Worm (Caenorhabditis elegans): ENCODE measurements around the gene T14G10.8.

The T14G10.8 gene

DNA sequence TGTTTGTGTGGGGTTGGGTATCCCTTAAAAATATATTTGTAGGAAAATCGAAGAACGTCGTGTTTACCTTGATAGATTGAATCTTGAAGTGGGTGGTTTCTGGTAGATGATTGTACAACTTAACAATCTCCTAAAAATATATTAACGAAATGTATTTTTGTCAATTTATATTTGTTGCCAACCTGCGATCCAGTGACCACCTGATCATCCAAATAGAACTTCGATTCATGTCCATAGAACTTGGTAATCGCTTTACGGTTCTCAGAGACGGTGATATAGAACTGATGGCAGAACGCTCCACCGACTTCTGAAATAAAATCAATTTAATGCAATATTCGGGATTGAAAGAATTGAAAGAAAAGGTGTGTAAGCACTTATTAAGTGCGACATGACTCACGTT is 18.3 kb downstream of the T14G10.8 start:
- TF ChIP-seq elt-1 (tag; optimal IDR thresholded peaks at IDR 0.05): no peak
- no peak for TF ChIP-seq pha-4 (tag; optimal IDR thresholded peaks at IDR 0.05)
- TF ChIP-seq ceh-16 (tag; optimal IDR thresholded peaks at IDR 0.05): no peak
- no peak for TF ChIP-seq ceh-82 (tag; optimal IDR thresholded peaks at IDR 0.05)
- TF ChIP-seq nhr-23 (tag; optimal IDR thresholded peaks at IDR 0.05): no peak
- TF ChIP-seq skn-1 (tag; optimal IDR thresholded peaks at IDR 0.05): no peak

DNA sequence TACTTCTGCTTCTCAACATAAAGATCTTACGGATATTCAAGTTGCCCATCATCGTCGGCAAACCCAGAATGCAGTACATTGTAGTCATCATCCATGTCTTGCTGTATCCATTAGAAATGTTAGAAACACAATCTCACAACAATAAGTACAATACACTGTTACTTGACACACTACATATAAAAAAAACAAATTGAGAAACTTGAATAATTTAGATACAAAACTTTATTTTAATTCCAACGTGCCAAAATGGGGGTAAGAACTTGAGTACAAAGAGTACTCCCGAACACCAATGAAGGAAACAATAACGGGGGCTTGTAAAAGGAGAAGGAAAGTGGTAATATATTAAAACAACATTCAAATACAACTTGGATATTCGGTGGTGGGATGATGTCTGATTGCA is 20.2 kb downstream of the T14G10.8 start, which contains the start of gene ctf-18:
Gene ctf-18, minus strand, starts transcription at position 101 of the 400 bp plus-strand sequence.
- TF ChIP-seq egl-5 (tag; optimal IDR thresholded peaks at IDR 0.05) (no peak), ceh-9 (tag; optimal IDR thresholded peaks at IDR 0.05) (no peak), egl-27 (tag; optimal IDR thresholded peaks at IDR 0.05) (no peak), ztf-11 (tag; optimal IDR thresholded peaks at IDR 0.05) (no peak), snpc-4 (tag; optimal IDR thresholded peaks at IDR 0.05) (no peak), elt-3 (tag; optimal IDR thresholded peaks at IDR 0.05) (no peak), ceh-16 (tag; optimal IDR thresholded peaks at IDR 0.05) (no peak), aly-2 (tag; optimal IDR thresholded peaks at IDR 0.05) (no peak), skn-1 (tag; optimal IDR thresholded peaks at IDR 0.05) (no peak), R02D3.7 (tag; optimal IDR thresholded peaks at IDR 0.05) (no peak), ztf-4 (tag; optimal IDR thresholded peaks at IDR 0.05) (no peak), nhr-25 (tag; optimal IDR thresholded peaks at IDR 0.05) (no peak)

DNA sequence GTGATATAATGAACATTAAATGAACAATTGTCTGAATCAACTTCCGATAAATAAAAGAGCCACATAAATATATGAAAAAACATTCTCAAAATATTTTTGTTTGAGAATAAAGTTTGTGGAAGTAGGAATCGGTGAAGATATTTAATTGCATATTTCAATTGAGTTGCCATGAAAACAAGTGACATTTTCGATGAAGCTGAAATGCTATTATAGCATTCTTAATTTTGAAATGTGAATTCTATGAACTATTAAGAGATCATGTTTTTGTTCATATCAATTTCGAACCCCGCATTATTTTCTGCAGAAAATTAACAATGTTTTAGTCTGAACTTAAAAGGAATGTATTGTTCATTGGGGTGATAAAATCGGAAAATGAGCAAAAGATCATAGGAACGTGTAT is 24.6 kb downstream of the T14G10.8 start, which contains the start of gene irld-21:
Gene irld-21, minus strand, starts transcription at position 101 of the 400 bp plus-strand sequence.
- TF ChIP-seq daf-12 (tag; optimal IDR thresholded peaks at IDR 0.05): no peak
- no peak for TF ChIP-seq ama-1 (optimal IDR thresholded peaks at IDR 0.05)
- no peak for TF ChIP-seq mdl-1 (tag; optimal IDR thresholded peaks at IDR 0.05)
- TF ChIP-seq elt-3 (tag; optimal IDR thresholded peaks at IDR 0.05): no peak
- no peak for TF ChIP-seq tbx-2 (tag; optimal IDR thresholded peaks at IDR 0.05)
- TF ChIP-seq fos-1 (tag; optimal IDR thresholded peaks at IDR 0.05): no peak
- TF ChIP-seq fkh-2 (tag; optimal IDR thresholded peaks at IDR 0.05): no peak
- no peak for TF ChIP-seq eor-1 (tag; optimal IDR thresholded peaks at IDR 0.05)
- no peak for TF ChIP-seq ztf-11 (tag; optimal IDR thresholded peaks at IDR 0.05)
- TF ChIP-seq nhr-77 (tag; optimal IDR thresholded peaks at IDR 0.05): no peak
- no peak for TF ChIP-seq egl-5 (tag; optimal IDR thresholded peaks at IDR 0.05)
- no peak for TF ChIP-seq ceh-9 (tag; optimal IDR thresholded peaks at IDR 0.05)
- no peak for TF ChIP-seq lin-39 (tag; optimal IDR thresholded peaks at IDR 0.05)
- no peak for TF ChIP-seq ceh-28 (tag; optimal IDR thresholded peaks at IDR 0.05)
- TF ChIP-seq pha-4 (tag; optimal IDR thresholded peaks at IDR 0.05): no peak
- no peak for TF ChIP-seq unc-39 (tag; optimal IDR thresholded peaks at IDR 0.05)
- no peak for TF ChIP-seq nhr-76 (tag; optimal IDR thresholded peaks at IDR 0.05)
- TF ChIP-seq ZK546.5 (tag; optimal IDR thresholded peaks at IDR 0.05): no peak

DNA sequence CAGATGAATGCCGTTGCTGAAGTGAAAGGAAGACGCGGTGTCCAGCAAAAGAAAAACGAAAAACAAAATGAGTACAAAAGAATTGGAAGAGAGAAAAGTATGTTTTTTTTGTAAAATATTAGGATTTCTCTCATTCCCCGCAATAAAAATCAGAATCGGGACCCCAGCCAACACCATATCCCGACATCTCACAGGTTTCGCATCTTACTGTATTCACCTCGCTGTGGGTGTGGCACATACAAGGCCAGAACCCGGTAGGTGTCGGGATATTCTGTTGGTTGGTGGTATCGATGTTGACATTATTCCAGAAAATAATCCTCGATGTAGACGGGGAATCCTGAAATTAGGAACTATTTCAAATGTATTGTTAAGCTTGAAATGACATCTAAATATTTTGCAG is 30.0 kb downstream of the T14G10.8 start:
- TF ChIP-seq lin-39 (tag; optimal IDR thresholded peaks at IDR 0.05): no peak
- TF ChIP-seq egl-5 (tag; optimal IDR thresholded peaks at IDR 0.05): no peak
- TF ChIP-seq ZK546.5 (tag; optimal IDR thresholded peaks at IDR 0.05): no peak
- TF ChIP-seq ztf-11 (tag; optimal IDR thresholded peaks at IDR 0.05): no peak
- TF ChIP-seq nhr-12 (tag; optimal IDR thresholded peaks at IDR 0.05): no peak
- TF ChIP-seq nhr-76 (tag; optimal IDR thresholded peaks at IDR 0.05): no peak
- no peak for TF ChIP-seq mml-1 (tag; optimal IDR thresholded peaks at IDR 0.05)
- TF ChIP-seq pha-4 (tag; optimal IDR thresholded peaks at IDR 0.05): no peak
- TF ChIP-seq mdl-1 (tag; optimal IDR thresholded peaks at IDR 0.05): no peak
- no peak for TF ChIP-seq ztf-4 (tag; optimal IDR thresholded peaks at IDR 0.05)
- TF ChIP-seq nfya-1 (tag; optimal IDR thresholded peaks at IDR 0.05; ENCODE audit: insufficient read depth): no peak
- no peak for TF ChIP-seq aly-2 (tag; optimal IDR thresholded peaks at IDR 0.05)
- no peak for TF ChIP-seq R02D3.7 (tag; optimal IDR thresholded peaks at IDR 0.05)
- TF ChIP-seq eor-1 (tag; optimal IDR thresholded peaks at IDR 0.05): no peak
- TF ChIP-seq elt-3 (tag; optimal IDR thresholded peaks at IDR 0.05): no peak
- TF ChIP-seq lsy-12 (tag; optimal IDR thresholded peaks at IDR 0.05): no peak

DNA sequence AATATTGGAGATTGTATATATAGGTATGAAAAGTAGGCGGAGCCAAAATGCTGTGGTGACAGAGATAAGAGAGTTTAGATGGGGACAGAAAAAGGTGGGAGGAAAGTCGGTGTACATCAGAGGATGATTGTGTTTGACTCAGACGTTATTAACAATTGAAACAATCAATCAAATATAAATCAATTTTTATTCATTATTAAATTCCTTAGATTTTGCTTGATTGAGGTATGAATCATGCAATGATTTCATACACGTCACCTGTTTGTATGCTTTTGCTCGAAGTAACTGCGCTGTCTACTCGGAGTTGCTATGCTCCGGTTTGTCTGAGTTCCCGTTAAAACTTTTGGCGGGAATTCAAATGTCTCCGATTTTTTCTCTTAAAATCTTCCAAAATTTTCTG is 31.6 kb downstream of the T14G10.8 start, which contains the start of gene C04G2.10:
Gene C04G2.10, plus strand, starts transcription at position 301 of the 400 bp plus-strand sequence.
- no peak for TF ChIP-seq zag-1 (tag; optimal IDR thresholded peaks at IDR 0.05)
- TF ChIP-seq jun-1 (tag; optimal IDR thresholded peaks at IDR 0.05): no peak
- TF ChIP-seq nhr-11 (tag; optimal IDR thresholded peaks at IDR 0.05): no peak
- TF ChIP-seq mml-1 (tag; optimal IDR thresholded peaks at IDR 0.05): no peak
- no peak for TF ChIP-seq nhr-76 (tag; optimal IDR thresholded peaks at IDR 0.05)
- TF ChIP-seq fkh-10 (GFP tag; optimal IDR thresholded peaks at IDR 0.05): no peak
- no peak for TF ChIP-seq nhr-25 (tag; optimal IDR thresholded peaks at IDR 0.05)
- no peak for TF ChIP-seq elt-2 (tag; optimal IDR thresholded peaks at IDR 0.05)
- TF ChIP-seq ceh-16 (tag; optimal IDR thresholded peaks at IDR 0.05): no peak
- no peak for TF ChIP-seq pha-4 (tag; optimal IDR thresholded peaks at IDR 0.05)
- TF ChIP-seq nhr-43 (tag; optimal IDR thresholded peaks at IDR 0.05; ENCODE audit: poor library complexity, severe bottlenecking): no peak
- TF ChIP-seq elt-1 (tag; optimal IDR thresholded peaks at IDR 0.05): no peak
- TF ChIP-seq egl-5 (tag; optimal IDR thresholded peaks at IDR 0.05): no peak
- no peak for TF ChIP-seq aly-2 (tag; optimal IDR thresholded peaks at IDR 0.05)
- TF ChIP-seq nhr-77 (tag; optimal IDR thresholded peaks at IDR 0.05): no peak
- no peak for TF ChIP-seq eor-1 (tag; optimal IDR thresholded peaks at IDR 0.05)

All from whole organism, L3 larva.